Worm (Caenorhabditis elegans): ENCODE results near the gene trcs-2.

ce11 chrII:8750056-8750455 is 27.8 kb downstream of the trcs-2 start:
- TF ChIP-seq pqm-1 (tag; optimal IDR thresholded peaks at IDR 0.05) (no peak), ceh-22 (tag; optimal IDR thresholded peaks at IDR 0.05) (no peak), pag-3 (tag; optimal IDR thresholded peaks at IDR 0.05; ENCODE audit: borderline replicate concordance) (no peak)

All from whole organism, late embryonic.